Fruit fly (Drosophila melanogaster) whole organism, embryonic: ENCODE data around the gene CG34462.

ENCODE experiments used
- Awh ChIP-seq: fragments of 200-800 bp; sonication (Bioruptor generic); IDR thresholded peaks from 2 replicates; pipeline ENCODE4, ENCODE4 v1.3.6; 2022; ENCODE audit warnings: missing biosample characterization, missing genetic modification characterization
- B-H1 ChIP-seq: fragments of 200-800 bp; sonication (Bioruptor generic); IDR thresholded peaks from 3 replicates; pipeline ENCODE4 v1.3.6; 2022; ENCODE audit warnings: missing biosample characterization, missing genetic modification characterization
- CG10147 ChIP-seq: fragments of 200-800 bp; sonication (Bioruptor generic); optimal IDR thresholded peaks from 2 replicates; lab custom pipeline; 2019; ENCODE audit warnings: missing biosample characterization, mild to moderate bottlenecking, missing genetic modification characterization, moderate library complexity
- CG10321 ChIP-seq: fragments of 200-800 bp; sonication (Bioruptor generic); IDR thresholded peaks from 2 replicates; pipeline ENCODE4 v1.3.6; 2022; ENCODE audit warnings: missing biosample characterization, missing genetic modification characterization
- CG10565 ChIP-seq: fragments of 200-800 bp; sonication (Bioruptor generic); optimal IDR thresholded peaks from 3 replicates; lab custom pipeline; 2016; ENCODE audit warnings: missing biosample characterization, mild to moderate bottlenecking, missing genetic modification characterization
- CG10979 ChIP-seq: fragments of 200-800 bp; sonication (Bioruptor generic); optimal IDR thresholded peaks from 2 replicates; lab custom pipeline; 2018; ENCODE audit warnings: missing biosample characterization, mild to moderate bottlenecking, missing genetic modification characterization, moderate library complexity
- CG11456 ChIP-seq: fragments of 200-800 bp; sonication (Bioruptor generic); IDR thresholded peaks from 3 replicates; pipeline ENCODE4 v1.3.6; 2022; ENCODE audit warnings: missing biosample characterization, missing genetic modification characterization
- CG1529 ChIP-seq: fragments of 200-800 bp; sonication (Bioruptor generic); optimal IDR thresholded peaks from 3 replicates; lab custom pipeline; 2018; ENCODE audit warnings: missing biosample characterization, missing genetic modification characterization
- CG16815 ChIP-seq: fragments of 200-800 bp; sonication (Bioruptor generic); optimal IDR thresholded peaks from 3 replicates; lab custom pipeline; 2017; ENCODE audit warnings: missing biosample characterization, mild to moderate bottlenecking, missing genetic modification characterization
- CG17385 ChIP-seq: fragments of 200-800 bp; sonication (Bioruptor generic); optimal IDR thresholded peaks from 3 replicates; lab custom pipeline; 2018; ENCODE audit warnings: missing biosample characterization, mild to moderate bottlenecking, missing genetic modification characterization
- CG18011 ChIP-seq: fragments of 200-800 bp; sonication (Bioruptor generic); optimal IDR thresholded peaks from 2 replicates; lab custom pipeline; 2017; ENCODE audit warnings: missing biosample characterization, missing genetic modification characterization, mild to moderate bottlenecking, moderate library complexity, missing genotype
- CG18619 ChIP-seq: fragments of 200-800 bp; sonication (Bioruptor generic); optimal IDR thresholded peaks from 3 replicates; lab custom pipeline; 2017; ENCODE audit warnings: missing biosample characterization, mild to moderate bottlenecking, missing genetic modification characterization
- CG2120 ChIP-seq: fragments of 200-800 bp; sonication (Bioruptor generic); optimal IDR thresholded peaks from 3 replicates; lab custom pipeline; 2016; ENCODE audit warnings: missing biosample characterization, missing genetic modification characterization
- CG2202 ChIP-seq: fragments of 200-800 bp; sonication (Bioruptor generic); optimal IDR thresholded peaks from 2 replicates; lab custom pipeline; 2018; ENCODE audit warnings: missing biosample characterization, mild to moderate bottlenecking, missing genetic modification characterization
- CG43689 ChIP-seq: fragments of 200-800 bp; sonication (Bioruptor generic); IDR thresholded peaks from 2 replicates; pipeline ENCODE4 v1.3.6; 2022; ENCODE audit warnings: missing biosample characterization, missing genetic modification characterization
- CG4707 ChIP-seq: fragments of 200-800 bp; sonication (Bioruptor generic); optimal IDR thresholded peaks from 2 replicates; lab custom pipeline; 2018; ENCODE audit warnings: missing biosample characterization, mild to moderate bottlenecking, missing genetic modification characterization, moderate library complexity
- CG4820 ChIP-seq: fragments of 200-800 bp; sonication (Bioruptor generic); optimal IDR thresholded peaks from 3 replicates; lab custom pipeline; 2016; ENCODE audit warnings: missing biosample characterization, missing genetic modification characterization
- CG7963 ChIP-seq: fragments of 200-800 bp; sonication (Bioruptor generic); IDR thresholded peaks from 3 replicates; pipeline ENCODE4 v1.3.6; 2022; ENCODE audit warnings: missing biosample characterization, missing genetic modification characterization; ENCODE audit not compliant: partially characterized antibody
- CG8290 ChIP-seq, 3 experiments: fragments of 200-800 bp; sonication (Bioruptor generic); optimal IDR thresholded peaks; 2 replicates each; lab custom pipeline; 2016 to 2019; ENCODE audit warnings: missing biosample characterization in 3 of 3, missing genetic modification characterization in 3 of 3, mild to moderate bottlenecking in 2 of 3, moderate library complexity in 1 of 3
- CG9215 ChIP-seq: fragments of 200-800 bp; sonication (Bioruptor generic); IDR thresholded peaks from 2 replicates; pipeline ENCODE4 v1.3.6; 2022; ENCODE audit warnings: missing biosample characterization, missing genetic modification characterization
- CG9797 ChIP-seq: fragments of 200-800 bp; sonication (Bioruptor generic); optimal IDR thresholded peaks from 3 replicates; lab custom pipeline; 2018; ENCODE audit warnings: missing biosample characterization, mild to moderate bottlenecking, missing genetic modification characterization
- CoRest ChIP-seq: fragments of 200-800 bp; sonication (Bioruptor generic); optimal IDR thresholded peaks from 3 replicates; lab custom pipeline; 2018; ENCODE audit warnings: missing biosample characterization, mild to moderate bottlenecking, missing genetic modification characterization, moderate library complexity
- D19A ChIP-seq: fragments of 200-800 bp; optimal IDR thresholded peaks from 3 replicates; lab custom pipeline; 2019; ENCODE audit warnings: missing biosample characterization, mild to moderate bottlenecking, missing genetic modification characterization, moderate library complexity
- Dfd ChIP-seq, 2 experiments: fragments of >200 bp; optimal IDR thresholded peaks; 2 replicates each; lab custom pipeline; 2017; ENCODE audit warnings: missing biosample characterization in 2 of 2, missing genetic modification characterization in 2 of 2
- Drgx ChIP-seq: fragments of 200-800 bp; sonication (Bioruptor generic); IDR thresholded peaks from 2 replicates; pipeline ENCODE4 v1.3.6; 2022; ENCODE audit warnings: missing biosample characterization, missing genetic modification characterization
- Elba2 ChIP-seq: fragments of 200-800 bp; sonication (Bioruptor generic); optimal IDR thresholded peaks from 3 replicates; lab custom pipeline; 2016; ENCODE audit warnings: missing biosample characterization, missing genetic modification characterization
- HLH54F ChIP-seq: fragments of 200-800 bp; sonication (Bioruptor generic); optimal IDR thresholded peaks from 3 replicates; lab custom pipeline; 2016; ENCODE audit warnings: missing biosample characterization, missing genetic modification characterization
- Hr51 ChIP-seq, 2 experiments: fragments of 200-800 bp; sonication (Bioruptor generic); optimal IDR thresholded peaks; 2 replicates in 1 of 2; 3 replicates in 1 of 2; lab custom pipeline; 2016 to 2018; ENCODE audit warnings: missing biosample characterization in 2 of 2, missing genetic modification characterization in 2 of 2, mild to moderate bottlenecking in 1 of 2, moderate library complexity in 1 of 2
- Lhr ChIP-seq: fragments of 200-800 bp; sonication (Bioruptor generic); optimal IDR thresholded peaks from 3 replicates; lab custom pipeline; 2017; ENCODE audit warnings: mild to moderate bottlenecking, missing biosample characterization, missing genetic modification reagents, missing genetic modification characterization
- Trl ChIP-seq, 3 experiments: fragments of >200 bp in 2 of 3; fragments of 200-800 bp in 1 of 3; sonication (Bioruptor generic) in 1 of 3; optimal IDR thresholded peaks; 2 replicates in 1 of 3; 3 replicates in 2 of 3; lab custom pipeline; 2016 to 2017; ENCODE audit warnings: missing biosample characterization in 1 of 3, missing genetic modification characterization in 1 of 3
- Vsx1 ChIP-seq: fragments of 200-800 bp; sonication (Bioruptor generic); optimal IDR thresholded peaks from 2 replicates; lab custom pipeline; 2017; ENCODE audit warnings: missing biosample characterization, mild to moderate bottlenecking, missing genetic modification characterization, missing genetic modification reagents
- YL-1 ChIP-seq: fragments of 200-800 bp; sonication (Bioruptor generic); optimal IDR thresholded peaks from 3 replicates; lab custom pipeline; 2017; ENCODE audit warnings: missing biosample characterization, mild to moderate bottlenecking, missing genetic modification characterization
- ems ChIP-seq: fragments of 200-800 bp; sonication (Bioruptor generic); optimal IDR thresholded peaks from 3 replicates; lab custom pipeline; 2016; ENCODE audit warnings: missing biosample characterization, missing genetic modification characterization
- fu2 ChIP-seq: fragments of 200-800 bp; sonication (Bioruptor generic); optimal IDR thresholded peaks from 2 replicates; lab custom pipeline; 2016; ENCODE audit warnings: missing biosample characterization, missing genetic modification characterization
- hb ChIP-seq: fragments of 200-800 bp; sonication (Bioruptor generic); IDR thresholded peaks from 3 replicates; pipeline ENCODE4 v1.3.6; 2022; ENCODE audit warnings: missing biosample characterization, missing genetic modification characterization; ENCODE audit not compliant: partially characterized antibody
- klu ChIP-seq: fragments of 200-800 bp; sonication (Bioruptor generic); IDR thresholded peaks from 2 replicates; pipeline ENCODE4 v1.3.6; 2022; ENCODE audit warnings: missing biosample characterization, missing genetic modification characterization
- maf-S ChIP-seq: fragments of 200-800 bp; sonication (Bioruptor generic); optimal IDR thresholded peaks from 2 replicates; lab custom pipeline; 2016; ENCODE audit warnings: missing biosample characterization, missing genetic modification characterization
- nom ChIP-seq: fragments of 200-800 bp; sonication (Bioruptor generic); optimal IDR thresholded peaks from 2 replicates; lab custom pipeline; 2017; ENCODE audit warnings: missing biosample characterization, missing genetic modification characterization, mild to moderate bottlenecking, moderate library complexity, missing genetic modification reagents
- prd ChIP-seq, 3 experiments: fragments of >200 bp in 2 of 3; fragments of 200-800 bp in 1 of 3; sonication (Bioruptor generic) in 1 of 3; optimal IDR thresholded peaks in 2 of 3; IDR thresholded peaks in 1 of 3; 2 replicates in 2 of 3; 3 replicates in 1 of 3; pipeline versions ENCODE4 v1.3.6 to Lab custom; 2017 to 2022; ENCODE audit warnings: missing biosample characterization in 1 of 3, missing genetic modification characterization in 1 of 3
- pzg ChIP-seq: fragments of 200-800 bp; sonication (Bioruptor generic); optimal IDR thresholded peaks from 3 replicates; lab custom pipeline; 2018; ENCODE audit warnings: missing biosample characterization, mild to moderate bottlenecking, missing genetic modification characterization, moderate library complexity
- slou ChIP-seq: fragments of 200-800 bp; sonication (Bioruptor generic); optimal IDR thresholded peaks from 3 replicates; lab custom pipeline; 2016; ENCODE audit warnings: missing biosample characterization, missing genetic modification characterization
- so ChIP-seq: fragments of 200-800 bp; sonication (Bioruptor generic); IDR thresholded peaks from 3 replicates; pipeline ENCODE4 v1.3.6; 2022; ENCODE audit warnings: missing biosample characterization, missing genetic modification characterization
- tap ChIP-seq: fragments of 200-800 bp; optimal IDR thresholded peaks from 3 replicates; lab custom pipeline; 2019; ENCODE audit warnings: missing biosample characterization, mild to moderate bottlenecking, missing genetic modification characterization, moderate library complexity
- tio ChIP-seq: fragments of 200-800 bp; sonication (Bioruptor generic); optimal IDR thresholded peaks from 2 replicates; lab custom pipeline; 2017; ENCODE audit warnings: missing biosample characterization, missing genetic modification characterization, inconsistent platforms
- trem ChIP-seq: fragments of 200-800 bp; optimal IDR thresholded peaks from 3 replicates; lab custom pipeline; 2019; ENCODE audit warnings: missing biosample characterization, mild to moderate bottlenecking, missing genetic modification characterization, moderate library complexity
- trh ChIP-seq: fragments of 200-800 bp; sonication (Bioruptor generic); optimal IDR thresholded peaks from 2 replicates; lab custom pipeline; 2016; ENCODE audit warnings: missing biosample characterization, missing genetic modification characterization
- yki ChIP-seq: fragments of >200 bp; optimal IDR thresholded peaks from 3 replicates; lab custom pipeline; 2018

The CG34462 gene

dm6 chr3L:8346100-8346980, 18.0 kb downstream of the CG34462 start, which contains the start of the genes CG7182 and GAPcenA (continued):
- TF ChIP-seq tio (GFP tag; lab: Kevin White, UChicago) (no peak), CG7963 (GFP tag; lab: Robert Waterston, UW) (peak; percentile 47; the same call in 1 of the 3 replicates), CoRest (tag; lab: Kevin White, UChicago) (peak; percentile 86), CG8290 (GFP tag; optimal IDR thresholded peaks at IDR 0.05; lab: Kevin White, UChicago) (peak; percentile 76), CG8290 (tag; optimal IDR thresholded peaks at IDR 0.05; lab: Kevin White, UChicago) (peak in 1 of 2 experiments; percentile 38), CG2202 (peak; percentile 23), hb (GFP tag; lab: Robert Waterston, UW) (no peak; the same call in 2 of the 3 replicates), CG17385 (peak; percentile 63), CG16815 (peak; percentile 35), fu2 (GFP tag; lab: Kevin White, UChicago) (peak; percentile 29), CG10321 (no peak), yki (no peak), Vsx1 (peak; percentile 3), CG18011 (GFP tag; lab: Kevin White, UChicago) (no peak), Dfd (GFP tag; optimal IDR thresholded peaks at IDR 0.05; lab: Kevin White, UChicago) (no peak), Awh (GFP tag; lab: Robert Waterston, UW) (no peak), Drgx (GFP tag; lab: Robert Waterston, UW) (no peak), CG9215 (GFP tag; lab: Robert Waterston, UW) (peak; percentile 60), YL-1 (peak; percentile 76), CG9797 (GFP tag; lab: Kevin White, UChicago) (peak; percentile 21), CG43689 (GFP tag; lab: Robert Waterston, UW) (no peak), Trl (optimal IDR thresholded peaks at IDR 0.05; lab: Kevin White, UChicago) (no peak), Trl (GFP tag; optimal IDR thresholded peaks at IDR 0.05; lab: Kevin White, UChicago) (peak; percentile 41), CG1529 (GFP tag; lab: Kevin White, UChicago) (no peak), CG11456 (GFP tag; lab: Robert Waterston, UW) (no peak), CG10565 (GFP tag; lab: Kevin White, UChicago) (no peak), CG4707 (GFP tag; lab: Kevin White, UChicago) (no peak), Elba2 (peak; percentile 60), Lhr (GFP tag; lab: Kevin White, UChicago) (peak; percentile 34), D19A (tag; lab: Kevin White, UChicago) (no peak), nom (GFP tag; lab: Kevin White, UChicago) (peak; percentile 18), trh (GFP tag; lab: Kevin White, UChicago) (peak; percentile 20), prd (optimal IDR thresholded peaks at IDR 0.05; lab: Kevin White, UChicago) (no peak), prd (GFP tag; IDR thresholded peaks at IDR 0.05; lab: Robert Waterston, UW) (no peak; the same call in 2 of the 3 replicates), trem (peak; percentile 84), CG4820 (GFP tag; lab: Kevin White, UChicago) (peak; percentile 59), HLH54F (GFP tag; lab: Kevin White, UChicago) (peak; percentile 36), klu (GFP tag; lab: Robert Waterston, UW) (peak; percentile 26; the same call in 1 of the 2 replicates), CG10979 (tag; lab: Kevin White, UChicago) (peak; percentile 56), maf-S (GFP tag; lab: Kevin White, UChicago) (peak; percentile 25), B-H1 (GFP tag; lab: Robert Waterston, UW) (no peak), so (no peak), tap (peak; percentile 59), Hr51 (GFP tag; optimal IDR thresholded peaks at IDR 0.05; lab: Kevin White, UChicago) (peak; percentile 29 to 72), CG10147 (GFP tag; lab: Kevin White, UChicago) (peak; percentile 68), CG18619 (GFP tag; lab: Kevin White, UChicago) (peak; percentile 63), slou (peak; percentile 16), ems (GFP tag; lab: Kevin White, UChicago) (peak; percentile 29), pzg (GFP tag; lab: Kevin White, UChicago) (peak; percentile 36), CG2120 (GFP tag; lab: Kevin White, UChicago) (peak; percentile 70)
